Worm (Caenorhabditis elegans): ENCODE data around the gene T04F3.4.
A peak's percentile ranks its signal among the peaks of the same experiment; 100 is the strongest.

Gene T04F3.4

ce11 chrV:11787742-11788238 is 24.9 kb upstream of the T04F3.4 start, which contains the start of gene F55A11.8:
Gene F55A11.8 (plus strand): TSS chrV:11788188.
- TF ChIP-seq dmd-4 (tag; optimal IDR thresholded peaks at IDR 0.05) (no peak), F13H6.1 (tag; optimal IDR thresholded peaks at IDR 0.05) (no peak), nhr-6 (tag; optimal IDR thresholded peaks at IDR 0.05) (no peak), nhr-21 (tag; optimal IDR thresholded peaks at IDR 0.05) (no peak), crh-2 (tag; optimal IDR thresholded peaks at IDR 0.05) (no peak), sma-9 (GFP tag; optimal IDR thresholded peaks at IDR 0.05) (no peak), sma-9 (tag; optimal IDR thresholded peaks at IDR 0.05) (no peak), gmeb-1 (tag; optimal IDR thresholded peaks at IDR 0.05) (no peak), sma-3 (GFP tag; optimal IDR thresholded peaks at IDR 0.05) (no peak), blmp-1 (tag; optimal IDR thresholded peaks at IDR 0.05; ENCODE audit: insufficient read depth) (no peak), ZK546.5 (tag; optimal IDR thresholded peaks at IDR 0.05) (no peak), nhr-12 (tag; optimal IDR thresholded peaks at IDR 0.05) (no peak), ceh-82 (tag; optimal IDR thresholded peaks at IDR 0.05) (no peak), snpc-4 (tag; optimal IDR thresholded peaks at IDR 0.05) (no peak), R02D3.7 (tag; optimal IDR thresholded peaks at IDR 0.05) (no peak), sem-4 (tag; optimal IDR thresholded peaks at IDR 0.05) (no peak), peb-1 (tag; optimal IDR thresholded peaks at IDR 0.05) (no peak)

DNA sequence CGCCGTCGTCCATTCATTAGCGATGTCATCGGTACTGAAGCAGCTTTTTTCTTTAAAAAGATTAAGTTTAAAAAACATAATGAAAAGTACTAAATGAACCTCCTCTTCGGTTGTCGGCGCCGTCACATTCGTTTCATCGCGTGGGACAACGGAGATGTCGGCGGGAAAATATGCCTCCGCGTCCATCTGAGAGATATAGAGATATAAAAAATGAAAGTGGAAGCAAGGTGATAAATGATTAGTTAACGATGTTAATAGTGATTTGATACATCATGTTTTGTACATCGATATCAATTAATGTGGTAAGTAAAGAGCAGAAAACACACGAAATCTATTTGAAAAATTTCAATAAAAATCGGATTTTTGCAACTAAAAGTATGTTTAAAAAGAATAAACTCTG is 24.4 kb upstream of the T04F3.4 start, which contains the start of gene F55A11.7:
Gene F55A11.7, minus strand, starts transcription at position 186 of the 400 bp plus-strand sequence.
- TF ChIP-seq ztf-1 (GFP tag; conservative IDR thresholded peaks at IDR 0.05) (no peak), R02D3.7 (tag; optimal IDR thresholded peaks at IDR 0.05) (no peak), nhr-6 (tag; optimal IDR thresholded peaks at IDR 0.05) (no peak)

DNA sequence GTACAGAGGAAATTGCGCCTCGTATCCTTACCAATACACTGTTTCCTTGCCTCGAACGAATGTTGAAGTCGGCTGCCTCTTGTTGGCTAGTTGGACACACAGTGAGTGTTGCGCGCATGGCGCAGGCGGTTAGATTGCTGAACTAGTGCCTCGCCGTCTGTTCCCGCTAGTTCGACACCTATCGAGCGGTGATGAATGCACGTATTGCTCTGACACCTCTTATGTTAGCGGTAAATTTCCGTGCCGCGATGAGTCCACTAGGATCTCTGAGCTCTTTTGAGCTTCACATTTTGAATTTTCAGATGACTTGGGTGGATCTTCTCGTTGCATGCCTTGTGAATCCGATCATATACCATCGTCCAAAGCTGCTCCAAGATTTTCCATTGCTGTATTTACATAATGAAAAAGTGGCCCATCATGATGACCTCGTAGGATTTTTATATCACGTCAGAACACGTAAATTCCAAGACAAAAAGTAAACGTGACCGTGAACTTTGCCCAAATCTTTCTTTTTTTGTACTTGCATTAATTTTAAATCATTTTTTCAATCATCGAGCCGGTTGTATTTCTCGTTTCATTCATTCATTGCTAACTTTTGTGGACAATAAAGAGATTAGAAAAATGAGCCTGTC is 20.1 kb upstream of the T04F3.4 start, which contains the start of gene F55A11.11:
Gene F55A11.11, plus strand, starts transcription at position 341 of the 632 bp plus-strand sequence.
- TF ChIP-seq skn-1 (tag; optimal IDR thresholded peaks at IDR 0.05) (no peak), R02D3.7 (tag; optimal IDR thresholded peaks at IDR 0.05) (no peak), zag-1 (tag; optimal IDR thresholded peaks at IDR 0.05) (no peak), nhr-6 (tag; optimal IDR thresholded peaks at IDR 0.05) (no peak), lin-13 (GFP tag; optimal IDR thresholded peaks at IDR 0.05) (peak; percentile 45), peb-1 (tag; optimal IDR thresholded peaks at IDR 0.05) (no peak), sem-4 (tag; optimal IDR thresholded peaks at IDR 0.05) (peak; percentile 40), ama-1 (optimal IDR thresholded peaks at IDR 0.05) (no peak), fos-1 (tag; optimal IDR thresholded peaks at IDR 0.05) (peak; percentile 74), nhr-129 (tag; optimal IDR thresholded peaks at IDR 0.05) (peak; percentile 94), ceh-82 (tag; optimal IDR thresholded peaks at IDR 0.05) (peak; percentile 2), nhr-12 (tag; optimal IDR thresholded peaks at IDR 0.05) (no peak), nhr-25 (tag; optimal IDR thresholded peaks at IDR 0.05) (peak; percentile 48), C34F6.9 (tag; optimal IDR thresholded peaks at IDR 0.05) (peak; percentile 59), crh-2 (tag; optimal IDR thresholded peaks at IDR 0.05) (peak; percentile 63), nhr-21 (tag; optimal IDR thresholded peaks at IDR 0.05) (peak; percentile 48), ztf-11 (tag; optimal IDR thresholded peaks at IDR 0.05) (no peak), nhr-23 (tag; optimal IDR thresholded peaks at IDR 0.05) (no peak), unc-55 (GFP tag; optimal IDR thresholded peaks at IDR 0.05) (no peak), snpc-4 (tag; optimal IDR thresholded peaks at IDR 0.05) (peak; percentile 16), nhr-237 (tag; optimal IDR thresholded peaks at IDR 0.05) (no peak), elt-3 (tag; optimal IDR thresholded peaks at IDR 0.05) (no peak), nhr-77 (tag; optimal IDR thresholded peaks at IDR 0.05) (no peak), lsy-2 (tag; optimal IDR thresholded peaks at IDR 0.05) (peak; percentile 69 to 72), aly-2 (tag; optimal IDR thresholded peaks at IDR 0.05) (no peak), sma-3 (GFP tag; optimal IDR thresholded peaks at IDR 0.05) (peak; percentile 87), alr-1 (tag; optimal IDR thresholded peaks at IDR 0.05) (no peak), egl-27 (tag; optimal IDR thresholded peaks at IDR 0.05) (peak; percentile 20), sma-9 (GFP tag; optimal IDR thresholded peaks at IDR 0.05) (peak; percentile 90), sma-9 (tag; optimal IDR thresholded peaks at IDR 0.05) (no peak), nhr-11 (tag; optimal IDR thresholded peaks at IDR 0.05) (no peak), F13H6.1 (tag; optimal IDR thresholded peaks at IDR 0.05) (peak; percentile 80), blmp-1 (tag; optimal IDR thresholded peaks at IDR 0.05; ENCODE audit: insufficient read depth) (peak; percentile 67), nhr-10 (tag; optimal IDR thresholded peaks at IDR 0.05) (no peak), ztf-4 (tag; optimal IDR thresholded peaks at IDR 0.05) (no peak), Y55F3AM.14 (GFP tag; optimal IDR thresholded peaks at IDR 0.05) (peak; percentile 70), unc-39 (tag; optimal IDR thresholded peaks at IDR 0.05) (no peak), gmeb-1 (tag; optimal IDR thresholded peaks at IDR 0.05) (peak; percentile 74), elt-1 (tag; optimal IDR thresholded peaks at IDR 0.05) (no peak), mdl-1 (tag; optimal IDR thresholded peaks at IDR 0.05) (peak; percentile 3 to 12), ztf-1 (GFP tag; conservative IDR thresholded peaks at IDR 0.05) (no peak), ZK546.5 (tag; optimal IDR thresholded peaks at IDR 0.05) (no peak), ceh-16 (tag; optimal IDR thresholded peaks at IDR 0.05) (peak; percentile 33), mab-5 (tag; optimal IDR thresholded peaks at IDR 0.05) (no peak), unc-62 (GFP tag; optimal IDR thresholded peaks at IDR 0.05) (no peak), dmd-4 (tag; optimal IDR thresholded peaks at IDR 0.05) (no peak), lin-39 (tag; optimal IDR thresholded peaks at IDR 0.05) (no peak)

All from whole organism, L2 larva.